Fruit fly (Drosophila melanogaster) whole organism, embryonic: ENCODE results near the gene CG31650.

Experiments
- Adf1 ChIP-seq: fragments of 200-800 bp; sonication (Bioruptor generic); IDR thresholded peaks from 2 replicates; pipeline ENCODE4 v1.3.6; 2022; ENCODE audit warnings: missing biosample characterization, missing genetic modification characterization
- Antp ChIP-seq: fragments of 200-800 bp; sonication (Bioruptor generic); optimal IDR thresholded peaks from 3 replicates; lab custom pipeline; 2016; ENCODE audit warnings: missing biosample characterization, missing genetic modification characterization
- CG10366 ChIP-seq: fragments of 200-800 bp; sonication (Bioruptor generic); IDR thresholded peaks from 2 replicates; pipeline ENCODE4 v1.3.6; 2022; ENCODE audit warnings: missing biosample characterization, missing genetic modification characterization
- CG10959 ChIP-seq: fragments of 200-800 bp; sonication (Bioruptor generic); IDR thresholded peaks from 2 replicates; pipeline ENCODE4 v1.3.6; 2022; ENCODE audit warnings: missing biosample characterization, missing genetic modification characterization
- CG12155 ChIP-seq: fragments of 200-800 bp; sonication (Bioruptor generic); optimal IDR thresholded peaks from 3 replicates; lab custom pipeline; 2016; ENCODE audit warnings: missing biosample characterization, missing genetic modification characterization
- CG12236 ChIP-seq: fragments of 200-800 bp; sonication (Bioruptor generic); optimal IDR thresholded peaks from 2 replicates; lab custom pipeline; 2016; ENCODE audit warnings: missing biosample characterization, missing genetic modification characterization
- CG12659 ChIP-seq: fragments of 200-800 bp; sonication (Bioruptor generic); optimal IDR thresholded peaks from 3 replicates; lab custom pipeline; 2017; ENCODE audit warnings: mild to moderate bottlenecking, missing biosample characterization, missing genetic modification reagents, missing genetic modification characterization
- CG13424 ChIP-seq: fragments of 200-800 bp; sonication (Bioruptor generic); optimal IDR thresholded peaks from 2 replicates; lab custom pipeline; 2019; ENCODE audit warnings: missing biosample characterization, mild to moderate bottlenecking, missing genetic modification characterization, moderate library complexity
- CG16813 ChIP-seq: fragments of 200-800 bp; sonication (Bioruptor generic); IDR thresholded peaks from 3 replicates; pipeline ENCODE4 v1.3.6; 2022; ENCODE audit warnings: missing biosample characterization, missing genetic modification characterization; ENCODE audit not compliant: partially characterized antibody
- CG17612 ChIP-seq: fragments of 200-800 bp; sonication (Bioruptor generic); IDR thresholded peaks from 2 replicates; pipeline ENCODE4 v1.3.6; 2022; ENCODE audit warnings: missing biosample characterization, missing genetic modification characterization
- CG2875 ChIP-seq: fragments of 200-800 bp; sonication (Bioruptor generic); optimal IDR thresholded peaks from 2 replicates; lab custom pipeline; 2017; ENCODE audit warnings: missing biosample characterization, mild to moderate bottlenecking, missing genetic modification characterization, missing genetic modification reagents
- CG30403 ChIP-seq: fragments of 200-800 bp; sonication (Bioruptor generic); optimal IDR thresholded peaks from 3 replicates; lab custom pipeline; 2016; ENCODE audit warnings: missing biosample characterization, missing genetic modification characterization
- CG3163 ChIP-seq: fragments of 200-800 bp; sonication (Bioruptor generic); optimal IDR thresholded peaks from 3 replicates; lab custom pipeline; 2016; ENCODE audit warnings: missing biosample characterization, missing genetic modification characterization
- CG3281 ChIP-seq: fragments of 200-800 bp; sonication (Bioruptor generic); optimal IDR thresholded peaks from 3 replicates; lab custom pipeline; 2017; ENCODE audit warnings: missing biosample characterization, mild to moderate bottlenecking, missing genetic modification characterization
- CG3838 ChIP-seq: fragments of 200-800 bp; sonication (Bioruptor generic); optimal IDR thresholded peaks from 3 replicates; lab custom pipeline; 2016; ENCODE audit warnings: missing biosample characterization, missing genetic modification characterization
- CG6683 ChIP-seq: fragments of 200-800 bp; sonication (Bioruptor generic); optimal IDR thresholded peaks from 2 replicates; lab custom pipeline; 2017; ENCODE audit warnings: missing biosample characterization, mild to moderate bottlenecking, missing genetic modification characterization, missing genetic modification reagents
- CG6791 ChIP-seq: fragments of 200-800 bp; sonication (Bioruptor generic); IDR thresholded peaks from 3 replicates; pipeline ENCODE4 v1.3.6; 2022; ENCODE audit warnings: missing biosample characterization, missing genetic modification characterization; ENCODE audit not compliant: partially characterized antibody
- Dbx ChIP-seq: fragments of 200-800 bp; sonication (Bioruptor generic); IDR thresholded peaks from 3 replicates; pipeline ENCODE4 v1.3.6; 2022; ENCODE audit warnings: missing biosample characterization, missing genetic modification characterization
- Deaf1 ChIP-seq: fragments of 200-800 bp; optimal IDR thresholded peaks from 3 replicates; lab custom pipeline; 2019; ENCODE audit warnings: missing biosample characterization, mild to moderate bottlenecking, missing genetic modification characterization, moderate library complexity
- E2f1 ChIP-seq: fragments of 200-800 bp; sonication (Bioruptor generic); IDR thresholded peaks from 2 replicates; pipeline ENCODE4 v1.3.6; 2022; ENCODE audit warnings: missing biosample characterization, missing genetic modification characterization
- Ets65A ChIP-seq: fragments of 200-800 bp; sonication (Bioruptor generic); peaks from one replicate; lab custom pipeline; 2016; ENCODE audit warnings: missing biosample characterization, missing genetic modification characterization
- Gsc ChIP-seq: fragments of 200-800 bp; sonication (Bioruptor generic); IDR thresholded peaks from 2 replicates; pipeline ENCODE4 v1.3.6; 2022; ENCODE audit warnings: missing biosample characterization, missing genetic modification characterization
- HHEX ChIP-seq: fragments of 200-800 bp; sonication (Bioruptor generic); optimal IDR thresholded peaks from 3 replicates; lab custom pipeline; 2017; ENCODE audit warnings: missing biosample characterization, mild to moderate bottlenecking, missing genetic modification characterization, missing genetic modification reagents
- HLH4C ChIP-seq: fragments of 200-800 bp; sonication (Bioruptor generic); IDR thresholded peaks from 3 replicates; pipeline ENCODE4 v1.3.6; 2022; ENCODE audit warnings: missing biosample characterization, missing genetic modification characterization; ENCODE audit not compliant: partially characterized antibody
- HLH54F ChIP-seq: fragments of 200-800 bp; sonication (Bioruptor generic); optimal IDR thresholded peaks from 3 replicates; lab custom pipeline; 2016; ENCODE audit warnings: missing biosample characterization, missing genetic modification characterization
- Jarid2 ChIP-seq: fragments of 200-800 bp; sonication (Bioruptor generic); optimal IDR thresholded peaks from 3 replicates; lab custom pipeline; 2017; ENCODE audit warnings: mild to moderate bottlenecking, missing biosample characterization, missing genetic modification reagents, missing genetic modification characterization
- Max ChIP-seq: fragments of 200-800 bp; sonication (Bioruptor generic); optimal IDR thresholded peaks from 2 replicates; lab custom pipeline; 2016; ENCODE audit warnings: missing biosample characterization, mild to moderate bottlenecking, missing genetic modification characterization
- Neu2 ChIP-seq: fragments of 200-800 bp; sonication (Bioruptor generic); optimal IDR thresholded peaks from 3 replicates; lab custom pipeline; 2016; ENCODE audit warnings: missing biosample characterization, missing genetic modification characterization, borderline replicate concordance
- PHDP ChIP-seq: fragments of 200-800 bp; sonication (Bioruptor generic); optimal IDR thresholded peaks from 3 replicates; lab custom pipeline; 2018; ENCODE audit warnings: missing biosample characterization, mild to moderate bottlenecking, missing genetic modification characterization, moderate library complexity
- Pdp1 ChIP-seq, 2 experiments: fragments of 200-800 bp; sonication (Bioruptor generic); optimal IDR thresholded peaks; 3 replicates each; lab custom pipeline; 2016; ENCODE audit warnings: missing biosample characterization in 2 of 2, missing genetic modification characterization in 2 of 2, mild to moderate bottlenecking in 1 of 2, moderate library complexity in 1 of 2
- Sox102F ChIP-seq: fragments of 200-800 bp; sonication (Bioruptor generic); optimal IDR thresholded peaks from 2 replicates; lab custom pipeline; 2018; ENCODE audit warnings: missing biosample characterization, mild to moderate bottlenecking, missing genetic modification characterization, moderate library complexity
- Ssrp ChIP-seq: fragments of 200-800 bp; sonication (Bioruptor generic); optimal IDR thresholded peaks from 2 replicates; lab custom pipeline; 2018; ENCODE audit warnings: missing biosample characterization, mild to moderate bottlenecking, missing genetic modification characterization, moderate library complexity
- Trl ChIP-seq, 3 experiments: fragments of >200 bp in 2 of 3; fragments of 200-800 bp in 1 of 3; sonication (Bioruptor generic) in 1 of 3; optimal IDR thresholded peaks; 2 replicates in 1 of 3; 3 replicates in 2 of 3; lab custom pipeline; 2016 to 2017; ENCODE audit warnings: missing biosample characterization in 1 of 3, missing genetic modification characterization in 1 of 3
- br ChIP-seq: fragments of >200 bp; optimal IDR thresholded peaks from 2 replicates; lab custom pipeline; 2017
- cad ChIP-seq: fragments of >200 bp; optimal IDR thresholded peaks from 2 replicates; lab custom pipeline; 2017; ENCODE audit warnings: missing biosample characterization, missing genetic modification characterization
- da ChIP-seq: fragments of 200-800 bp; sonication (Bioruptor generic); optimal IDR thresholded peaks from 2 replicates; lab custom pipeline; 2016; ENCODE audit warnings: missing biosample characterization, missing genetic modification characterization
- dmrt11E ChIP-seq: fragments of 200-800 bp; sonication (Bioruptor generic); optimal IDR thresholded peaks from 3 replicates; lab custom pipeline; 2018; ENCODE audit warnings: missing biosample characterization, mild to moderate bottlenecking, missing genetic modification characterization, moderate library complexity
- en ChIP-seq: fragments of 200-800 bp; sonication (Bioruptor generic); optimal IDR thresholded peaks from 2 replicates; lab custom pipeline; 2016; ENCODE audit warnings: missing biosample characterization, missing genetic modification characterization
- exex ChIP-seq: fragments of 200-800 bp; sonication (Bioruptor generic); optimal IDR thresholded peaks from 4 replicates; lab custom pipeline; 2018; ENCODE audit warnings: missing biosample characterization, mild to moderate bottlenecking, missing genetic modification characterization, moderate library complexity
- fd3F ChIP-seq: fragments of 200-800 bp; sonication (Bioruptor generic); optimal IDR thresholded peaks from 2 replicates; lab custom pipeline; 2018; ENCODE audit warnings: missing biosample characterization, mild to moderate bottlenecking, missing genetic modification characterization, moderate library complexity
- ham ChIP-seq: fragments of 200-800 bp; sonication (Bioruptor generic); IDR thresholded peaks from 2 replicates; pipeline ENCODE4 v1.3.6; 2022; ENCODE audit warnings: missing biosample characterization, missing genetic modification characterization
- hbn ChIP-seq: fragments of 200-800 bp; sonication (Bioruptor generic); IDR thresholded peaks from 2 replicates; pipeline ENCODE4 v1.3.6; 2022; ENCODE audit warnings: missing biosample characterization, missing genetic modification characterization; ENCODE audit not compliant: partially characterized antibody
- jigr1 ChIP-seq: fragments of 200-800 bp; sonication (Bioruptor generic); IDR thresholded peaks from 3 replicates; pipeline ENCODE4 v1.3.6; 2022; ENCODE audit warnings: missing biosample characterization, missing genetic modification characterization
- peb ChIP-seq: fragments of 200-800 bp; sonication (Bioruptor generic); IDR thresholded peaks from 2 replicates; pipeline ENCODE4 v1.3.6; 2022; ENCODE audit warnings: missing biosample characterization, missing genetic modification characterization
- psq ChIP-seq: fragments of 200-800 bp; sonication (Bioruptor generic); optimal IDR thresholded peaks from 2 replicates; lab custom pipeline; 2017; ENCODE audit warnings: missing biosample characterization, missing genetic modification characterization
- run ChIP-seq: fragments of 200-800 bp; sonication (Bioruptor generic); optimal IDR thresholded peaks from 3 replicates; lab custom pipeline; 2018; ENCODE audit warnings: missing biosample characterization, mild to moderate bottlenecking, missing genetic modification characterization
- sisA ChIP-seq: fragments of 200-800 bp; sonication (Bioruptor generic); IDR thresholded peaks from 2 replicates; pipeline ENCODE4 v1.3.6; 2022; ENCODE audit warnings: missing biosample characterization, missing genetic modification characterization
- ssp ChIP-seq: fragments of 200-800 bp; sonication (Bioruptor generic); IDR thresholded peaks from 2 replicates; pipeline ENCODE4 v1.3.6; 2022; ENCODE audit warnings: missing biosample characterization, missing genetic modification characterization
- stwl ChIP-seq: fragments of 200-800 bp; sonication (Bioruptor generic); optimal IDR thresholded peaks from 3 replicates; lab custom pipeline; 2018; ENCODE audit warnings: missing biosample characterization, mild to moderate bottlenecking, missing genetic modification characterization, moderate library complexity
- trh ChIP-seq: fragments of 200-800 bp; sonication (Bioruptor generic); optimal IDR thresholded peaks from 2 replicates; lab custom pipeline; 2016; ENCODE audit warnings: missing biosample characterization, missing genetic modification characterization

CG31650 gene

dm6 chr2L:5044892-5045619 lies 544 bp upstream of the CG31650 start (continued):
- TF ChIP-seq CG30403 (GFP tag; lab: Kevin White, UChicago) (peak; percentile 56), br (lab: Kevin White, UChicago) (no peak), Dbx (no peak), CG2875 (GFP tag; lab: Kevin White, UChicago) (peak; percentile 2), Sox102F (GFP tag; lab: Kevin White, UChicago) (peak; percentile 67), Ssrp (tag; lab: Kevin White, UChicago) (peak; percentile 46), CG6791 (GFP tag; lab: Robert Waterston, UW) (no peak), en (GFP tag; lab: Kevin White, UChicago) (no peak), peb (GFP tag; lab: Robert Waterston, UW) (no peak), CG17612 (no peak), exex (tag; lab: Kevin White, UChicago) (no peak), Jarid2 (GFP tag; lab: Kevin White, UChicago) (peak; percentile 29), Deaf1 (tag; lab: Kevin White, UChicago) (peak; percentile 6), Max (peak; percentile 42), psq (GFP tag; lab: Kevin White, UChicago) (no peak), Gsc (GFP tag; lab: Robert Waterston, UW) (no peak), CG6683 (GFP tag; lab: Kevin White, UChicago) (no peak), cad (GFP tag; lab: Kevin White, UChicago) (no peak), CG16813 (no peak), da (no peak), E2f1 (GFP tag; lab: Robert Waterston, UW) (peak; percentile 34), ham (no peak; the same call in 1 of the 2 replicates), CG10959 (GFP tag; lab: Robert Waterston, UW) (no peak), PHDP (tag; lab: Kevin White, UChicago) (peak; percentile 46), hbn (no peak), CG12236 (GFP tag; lab: Kevin White, UChicago) (peak; percentile 13), run (peak; percentile 24), Neu2 (GFP tag; lab: Kevin White, UChicago) (no peak), trh (GFP tag; lab: Kevin White, UChicago) (peak; percentile 19), sisA (GFP tag; lab: Robert Waterston, UW) (peak; percentile 35; the same call in 1 of the 2 replicates), jigr1 (GFP tag; lab: Robert Waterston, UW) (no peak), HLH4C (GFP tag; lab: Robert Waterston, UW) (no peak), Pdp1 (GFP tag; optimal IDR thresholded peaks at IDR 0.05; lab: Kevin White, UChicago) (peak; percentile 20 to 33), Antp (peak; percentile 39), dmrt11E (tag; lab: Kevin White, UChicago) (peak; percentile 31), Ets65A (GFP tag; lab: Kevin White, UChicago) (peak; percentile 64), CG13424 (tag; lab: Kevin White, UChicago) (peak; percentile 70), Adf1 (GFP tag; lab: Robert Waterston, UW) (no peak), HHEX (peak; percentile 69), CG3838 (no peak), CG3163 (GFP tag; lab: Kevin White, UChicago) (no peak), CG10366 (GFP tag; lab: Robert Waterston, UW) (peak; percentile 47), Trl (optimal IDR thresholded peaks at IDR 0.05; lab: Kevin White, UChicago) (no peak), Trl (GFP tag; optimal IDR thresholded peaks at IDR 0.05; lab: Kevin White, UChicago) (no peak), stwl (no peak), CG3281 (GFP tag; lab: Kevin White, UChicago) (peak; percentile 68), CG12659 (peak; percentile 65), HLH54F (GFP tag; lab: Kevin White, UChicago) (no peak), CG12155 (GFP tag; lab: Kevin White, UChicago) (peak; percentile 31), ssp (GFP tag; lab: Robert Waterston, UW) (no peak), fd3F (GFP tag; lab: Kevin White, UChicago) (peak; percentile 41)
